Worm (Caenorhabditis elegans) whole organism, L1 larva: Measurements from ENCODE around the gene fbxc-7.

Experiments
- aly-2 ChIP-seq: fragments of 150-350 bp; optimal IDR thresholded peaks from 2 replicates; lab custom pipeline; 2014; ENCODE audit warnings: missing biosample characterization, missing genetic modification characterization
- efl-3 ChIP-seq: fragments of 200-800 bp; sonication (Bioruptor generic); optimal IDR thresholded peaks from 2 replicates; lab custom pipeline; 2018; ENCODE audit warnings: mild to moderate bottlenecking, missing genetic modification characterization, missing compliant biosample characterization
- elt-3 ChIP-seq, 6 experiments: fragments of 150-350 bp in 1 of 6; sonication (generic microtip); optimal IDR thresholded peaks; 2 replicates each; lab custom pipeline; 2017 to 2018; ENCODE audit warnings: missing biosample characterization in 6 of 6, missing genetic modification characterization in 6 of 6, inconsistent platforms in 1 of 6
- nhr-11 ChIP-seq: fragments of 150-350 bp; optimal IDR thresholded peaks from 2 replicates; lab custom pipeline; 2014; ENCODE audit warnings: missing biosample characterization, missing genetic modification characterization
- nhr-237 ChIP-seq: fragments of 150-350 bp; optimal IDR thresholded peaks from 2 replicates; lab custom pipeline; 2014; ENCODE audit warnings: missing biosample characterization, missing genetic modification characterization
- rnt-1 ChIP-seq: sonication (generic microtip); optimal IDR thresholded peaks from 2 replicates; lab custom pipeline; 2016; ENCODE audit warnings: mild to moderate bottlenecking, missing genetic modification characterization, moderate library complexity, missing compliant biosample characterization

- no peak for TF ChIP-seq efl-3 (GFP tag; lab: Kevin White, UChicago)
- no peak for TF ChIP-seq rnt-1 (tag; lab: Kevin White, UChicago)
- no peak for TF ChIP-seq nhr-237 (tag; lab: Kevin White, UChicago)
- TF ChIP-seq elt-3 (tag; optimal IDR thresholded peaks at IDR 0.05; lab: Kevin White, UChicago), result no peak
- no peak for TF ChIP-seq aly-2 (tag; lab: Kevin White, UChicago)
- TF ChIP-seq nhr-11 (tag; lab: Kevin White, UChicago), result no peak
Measured at ce11 chrII:950374-950773, 4.4 kb upstream of the fbxc-7 start.
